Worm (Caenorhabditis elegans) whole organism, L2 larva: ENCODE data around the gene egas-3.

ENCODE experiments used
- C34F6.9 ChIP-seq: fragments of 150-350 bp; optimal IDR thresholded peaks from 2 replicates; lab custom pipeline; 2014; ENCODE audit warnings: missing biosample characterization, missing genetic modification characterization
- F13H6.1 ChIP-seq: sonication (generic microtip); optimal IDR thresholded peaks from 2 replicates; lab custom pipeline; 2016; ENCODE audit warnings: missing genetic modification characterization, missing compliant biosample characterization
- Y55F3AM.14 ChIP-seq: fragments of 200-800 bp; sonication (Bioruptor generic); optimal IDR thresholded peaks from 2 replicates; lab custom pipeline; 2018; ENCODE audit warnings: mild to moderate bottlenecking, missing genetic modification characterization, missing compliant biosample characterization
- ZK546.5 ChIP-seq: sonication (generic microtip); optimal IDR thresholded peaks from 2 replicates; lab custom pipeline; 2017; ENCODE audit warnings: missing biosample characterization, missing genetic modification characterization
- aly-2 ChIP-seq: fragments of 150-350 bp; optimal IDR thresholded peaks from 2 replicates; lab custom pipeline; 2014; ENCODE audit warnings: missing biosample characterization, missing genetic modification characterization
- ama-1 ChIP-seq: fragments of 150-350 bp; optimal IDR thresholded peaks from 2 replicates; lab custom pipeline; 2018; ENCODE audit warnings: inconsistent platforms
- blmp-1 ChIP-seq: sonication (generic microtip); optimal IDR thresholded peaks from 2 replicates; lab custom pipeline; 2017; ENCODE audit warnings: missing genetic modification characterization, mild to moderate bottlenecking, missing compliant biosample characterization, antibody characterized with exemption, moderate library complexity; ENCODE audit not compliant: insufficient read depth
- ceh-16 ChIP-seq: fragments of 150-350 bp; optimal IDR thresholded peaks from 2 replicates; lab custom pipeline; 2014; ENCODE audit warnings: missing biosample characterization, missing genetic modification characterization
- ceh-82 ChIP-seq: fragments of 150-350 bp; optimal IDR thresholded peaks from 2 replicates; lab custom pipeline; 2014; ENCODE audit warnings: missing biosample characterization, missing genetic modification characterization
- dmd-4 ChIP-seq: sonication (generic microtip); optimal IDR thresholded peaks from 2 replicates; lab custom pipeline; 2017; ENCODE audit warnings: missing biosample characterization, missing genetic modification characterization
- elt-1 ChIP-seq: fragments of 150-350 bp; optimal IDR thresholded peaks from 2 replicates; lab custom pipeline; 2014; ENCODE audit warnings: missing biosample characterization, missing genetic modification characterization
- elt-3 ChIP-seq: sonication (generic microtip); optimal IDR thresholded peaks from 2 replicates; lab custom pipeline; 2017; ENCODE audit warnings: missing biosample characterization, missing genetic modification characterization
- fos-1 ChIP-seq: fragments of 150-350 bp; optimal IDR thresholded peaks from 2 replicates; lab custom pipeline; 2014; ENCODE audit warnings: missing biosample characterization, missing genetic modification characterization
- lin-11 ChIP-seq: fragments of 150-350 bp; sonication (generic microtip); optimal IDR thresholded peaks from 2 replicates; lab custom pipeline; 2014; ENCODE audit warnings: missing biosample characterization, missing genetic modification characterization, inconsistent platforms, mixed read lengths
- lin-13 ChIP-seq: fragments of 150-350 bp; optimal IDR thresholded peaks from 2 replicates; lab custom pipeline; 2014; ENCODE audit warnings: missing biosample characterization, missing genetic modification reagents, missing genetic modification characterization
- lin-39 ChIP-seq: fragments of 150-350 bp; optimal IDR thresholded peaks from 2 replicates; lab custom pipeline; 2014; ENCODE audit warnings: missing biosample characterization, missing genetic modification reagents, missing genetic modification characterization
- lsy-2 ChIP-seq, 2 experiments: fragments of 150-350 bp in 1 of 2; sonication (generic microtip) in 1 of 2; optimal IDR thresholded peaks; 2 replicates each; lab custom pipeline; 2014 to 2017; ENCODE audit warnings: missing biosample characterization in 2 of 2, missing genetic modification characterization in 2 of 2
- mab-5 ChIP-seq: fragments of 150-350 bp; optimal IDR thresholded peaks from 2 replicates; lab custom pipeline; 2014; ENCODE audit warnings: missing biosample characterization, missing genetic modification characterization
- mbf-1 ChIP-seq: sonication (generic microtip); optimal IDR thresholded peaks from 2 replicates; lab custom pipeline; 2017; ENCODE audit warnings: missing biosample characterization, missing genetic modification characterization
- mdl-1 ChIP-seq, 2 experiments: fragments of 150-350 bp in 1 of 2; sonication (generic microtip) in 1 of 2; optimal IDR thresholded peaks; 2 replicates each; lab custom pipeline; 2017; ENCODE audit warnings: missing biosample characterization in 2 of 2, missing genetic modification characterization in 2 of 2
- nhr-10 ChIP-seq: sonication (generic microtip); optimal IDR thresholded peaks from 2 replicates; lab custom pipeline; 2017; ENCODE audit warnings: missing biosample characterization, missing genetic modification characterization
- nhr-11 ChIP-seq: fragments of 150-350 bp; optimal IDR thresholded peaks from 2 replicates; lab custom pipeline; 2014; ENCODE audit warnings: missing biosample characterization, missing genetic modification characterization
- nhr-21 ChIP-seq: fragments of 150-350 bp; optimal IDR thresholded peaks from 2 replicates; lab custom pipeline; 2014; ENCODE audit warnings: missing biosample characterization, missing genetic modification characterization
- nhr-23 ChIP-seq: fragments of 150-350 bp; optimal IDR thresholded peaks from 2 replicates; lab custom pipeline; 2014; ENCODE audit warnings: missing biosample characterization, missing genetic modification reagents, missing genetic modification characterization
- nhr-237 ChIP-seq: fragments of 150-350 bp; optimal IDR thresholded peaks from 2 replicates; lab custom pipeline; 2014; ENCODE audit warnings: missing biosample characterization, missing genetic modification characterization
- nhr-25 ChIP-seq: fragments of 150-350 bp; sonication (generic microtip); optimal IDR thresholded peaks from 3 replicates; lab custom pipeline; 2014; ENCODE audit warnings: missing biosample characterization, missing genetic modification characterization
- nhr-6 ChIP-seq: fragments of 150-350 bp; optimal IDR thresholded peaks from 2 replicates; lab custom pipeline; 2014; ENCODE audit warnings: missing biosample characterization, missing genetic modification characterization
- nhr-77 ChIP-seq: fragments of 150-350 bp; optimal IDR thresholded peaks from 2 replicates; lab custom pipeline; 2014; ENCODE audit warnings: missing biosample characterization, missing genetic modification characterization
- peb-1 ChIP-seq: fragments of 150-350 bp; optimal IDR thresholded peaks from 2 replicates; lab custom pipeline; 2014; ENCODE audit warnings: missing biosample characterization, missing genetic modification characterization
- sem-4 ChIP-seq: fragments of 150-350 bp; optimal IDR thresholded peaks from 2 replicates; lab custom pipeline; 2014; ENCODE audit warnings: missing biosample characterization, missing genetic modification reagents, missing genetic modification characterization
- skn-1 ChIP-seq: sonication (generic microtip); optimal IDR thresholded peaks from 2 replicates; lab custom pipeline; 2017; ENCODE audit warnings: missing biosample characterization, missing genetic modification characterization
- sma-3 ChIP-seq: sonication (generic microtip); optimal IDR thresholded peaks from 2 replicates; lab custom pipeline; 2016; ENCODE audit warnings: missing genetic modification reagents, missing genetic modification characterization, missing compliant biosample characterization
- sma-9 ChIP-seq, 2 experiments: fragments of 150-350 bp in 1 of 2; sonication (generic microtip) in 1 of 2; optimal IDR thresholded peaks; 2 replicates each; lab custom pipeline; 2014 to 2016; ENCODE audit warnings: missing genetic modification characterization in 2 of 2, mild to moderate bottlenecking in 1 of 2, missing biosample characterization in 1 of 2, missing compliant biosample characterization in 1 of 2, missing genetic modification reagents in 1 of 2, moderate library complexity in 1 of 2
- unc-39 ChIP-seq: fragments of 150-350 bp; optimal IDR thresholded peaks from 2 replicates; lab custom pipeline; 2014; ENCODE audit warnings: missing biosample characterization, missing genetic modification characterization
- unc-55 ChIP-seq: fragments of 150-350 bp; sonication (generic microtip); optimal IDR thresholded peaks from 3 replicates; lab custom pipeline; 2014; ENCODE audit warnings: missing biosample characterization, missing genetic modification reagents, missing genetic modification characterization
- unc-62 ChIP-seq: fragments of 150-350 bp; optimal IDR thresholded peaks from 2 replicates; lab custom pipeline; 2014; ENCODE audit warnings: missing biosample characterization, missing genetic modification reagents, missing genetic modification characterization
- zag-1 ChIP-seq: fragments of 150-350 bp; optimal IDR thresholded peaks from 2 replicates; lab custom pipeline; 2014; ENCODE audit warnings: missing biosample characterization, missing genetic modification characterization
- ztf-1 ChIP-seq: fragments of 200-800 bp; sonication (Bioruptor generic); conservative IDR thresholded peaks from 2 replicates; pipeline ENCODE4 v1.3.6; 2022; ENCODE audit warnings: missing genetic modification characterization, missing compliant biosample characterization
- ztf-11 ChIP-seq: sonication (generic microtip); optimal IDR thresholded peaks from 2 replicates; lab custom pipeline; 2017; ENCODE audit warnings: missing biosample characterization, missing genetic modification characterization
- ztf-4 ChIP-seq: fragments of 150-350 bp; optimal IDR thresholded peaks from 2 replicates; lab custom pipeline; 2014; ENCODE audit warnings: missing biosample characterization, missing genetic modification characterization

Gene egas-3

ce11 chrV:18650043-18650442 is 13.9 kb upstream of the egas-3 start, which contains the start of gene egas-2:
TSS of gene egas-2 (plus strand) at chrV:18650343.
- TF ChIP-seq nhr-23 (tag; lab: Kevin White, UChicago) (no peak), mbf-1 (tag; lab: Kevin White, UChicago) (no peak), nhr-11 (tag; lab: Kevin White, UChicago) (no peak), nhr-237 (tag; lab: Kevin White, UChicago) (no peak), nhr-25 (tag; lab: Kevin White, UChicago) (no peak), lin-11 (no peak), ztf-4 (tag; lab: Kevin White, UChicago) (no peak), sem-4 (tag; lab: Kevin White, UChicago) (no peak), lin-39 (no peak), nhr-6 (tag; lab: Kevin White, UChicago) (no peak), ztf-11 (no peak), ZK546.5 (tag; lab: Kevin White, UChicago) (no peak), nhr-21 (tag; lab: Kevin White, UChicago) (no peak)
- TF ChIP-seq, all 48 proteins: peak for 0

- no peak for TF ChIP-seq mab-5 (tag; lab: Kevin White, UChicago)
- no peak for TF ChIP-seq nhr-11 (tag; lab: Kevin White, UChicago)
- no peak for TF ChIP-seq aly-2 (tag; lab: Kevin White, UChicago)
- no peak for TF ChIP-seq nhr-25 (tag; lab: Kevin White, UChicago)
- no peak for TF ChIP-seq Y55F3AM.14 (GFP tag; lab: Kevin White, UChicago)
- no peak for TF ChIP-seq nhr-10 (tag; lab: Kevin White, UChicago)
- TF ChIP-seq ceh-16: no peak
- TF ChIP-seq lin-13: no peak
- TF ChIP-seq nhr-21 (tag; lab: Kevin White, UChicago): no peak
- no peak for TF ChIP-seq skn-1 (tag; lab: Kevin White, UChicago)
- no peak for TF ChIP-seq ztf-4 (tag; lab: Kevin White, UChicago)
- TF ChIP-seq ama-1: no peak
- no peak for TF ChIP-seq nhr-23 (tag; lab: Kevin White, UChicago)
- no peak for TF ChIP-seq elt-1
- TF ChIP-seq sma-9 (GFP tag; optimal IDR thresholded peaks at IDR 0.05; lab: Kevin White, UChicago): no peak
- TF ChIP-seq sma-9 (tag; optimal IDR thresholded peaks at IDR 0.05; lab: Kevin White, UChicago): no peak
- TF ChIP-seq ztf-11: no peak
- no peak for TF ChIP-seq blmp-1
These were observed 8.1 kb upstream of the egas-3 start for ce11 chrV:18644258-18644657.

ce11 chrV:18639601-18640354 is 3.6 kb upstream of the egas-3 start, which contains the start of gene egas-1:
TSS of gene egas-1 (plus strand) at chrV:18640304.
- no peak for TF ChIP-seq skn-1 (tag; lab: Kevin White, UChicago)
- no peak for TF ChIP-seq nhr-77
- TF ChIP-seq mdl-1 (tag; optimal IDR thresholded peaks at IDR 0.05; lab: Kevin White, UChicago): no peak
- TF ChIP-seq elt-3 (tag; lab: Kevin White, UChicago): no peak
- TF ChIP-seq lin-11: no peak
- TF ChIP-seq peb-1 (tag; lab: Kevin White, UChicago): no peak
- TF ChIP-seq ceh-16: no peak
- TF ChIP-seq unc-62 (GFP tag; lab: Kevin White, UChicago): no peak
- TF ChIP-seq nhr-11 (tag; lab: Kevin White, UChicago): no peak
- TF ChIP-seq ztf-4 (tag; lab: Kevin White, UChicago): peak; percentile 14
- TF ChIP-seq ZK546.5 (tag; lab: Kevin White, UChicago): no peak
- no peak for TF ChIP-seq nhr-6 (tag; lab: Kevin White, UChicago)
- peak; percentile 83 for TF ChIP-seq ama-1
- peak; percentile 50 for TF ChIP-seq nhr-21 (tag; lab: Kevin White, UChicago)
- no peak for TF ChIP-seq zag-1 (tag; lab: Kevin White, UChicago)
- TF ChIP-seq C34F6.9: no peak
- TF ChIP-seq unc-55: no peak
- no peak for TF ChIP-seq F13H6.1 (tag; lab: Kevin White, UChicago)
- no peak for TF ChIP-seq blmp-1
- TF ChIP-seq unc-39: no peak
- TF ChIP-seq lin-13: peak; percentile 23
- no peak for TF ChIP-seq nhr-25 (tag; lab: Kevin White, UChicago)
- no peak for TF ChIP-seq ztf-1
- no peak for TF ChIP-seq dmd-4
- no peak for TF ChIP-seq lin-39
- no peak for TF ChIP-seq nhr-23 (tag; lab: Kevin White, UChicago)
- TF ChIP-seq sma-3: peak; percentile 58
- no peak for TF ChIP-seq nhr-10 (tag; lab: Kevin White, UChicago)
- peak in 1 of 2 experiments; percentile 1 for TF ChIP-seq lsy-2 (tag; optimal IDR thresholded peaks at IDR 0.05; lab: Kevin White, UChicago)
- TF ChIP-seq mab-5 (tag; lab: Kevin White, UChicago): no peak
- TF ChIP-seq ceh-82: no peak
- no peak for TF ChIP-seq fos-1 (tag; lab: Kevin White, UChicago)
